Worm (Caenorhabditis elegans): ENCODE results near the gene top-3.
A peak's percentile ranks its signal among the peaks of the same experiment; 100 is the strongest.

- TF ChIP-seq ref-2 (tag; optimal IDR thresholded peaks at IDR 0.05) (peak; percentile 8), dmd-4 (tag; optimal IDR thresholded peaks at IDR 0.05; ENCODE audit: borderline replicate concordance) (no peak)
Observed at ce11 chrIII:11915666-11916065, 44.3 kb downstream of the top-3 start, which contains the start of the genes ndab-1 and npp-16.
